Fruit fly (Drosophila melanogaster) whole organism, embryonic: Measurements from ENCODE around the gene CG11893.

Experiments
- Abd-B ChIP-seq: fragments of 200-800 bp; sonication (Bioruptor generic); optimal IDR thresholded peaks from 2 replicates; lab custom pipeline; 2018; ENCODE audit warnings: missing biosample characterization, mild to moderate bottlenecking, missing genetic modification characterization, moderate library complexity
- Atf6 ChIP-seq: fragments of 200-800 bp; sonication (Bioruptor generic); IDR thresholded peaks from 2 replicates; pipeline ENCODE4 v1.3.6; 2022; ENCODE audit warnings: missing biosample characterization, missing genetic modification characterization
- C15 ChIP-seq: fragments of 200-800 bp; sonication (Bioruptor generic); IDR thresholded peaks from 3 replicates; pipeline ENCODE4 v1.3.6; 2022; ENCODE audit warnings: missing biosample characterization, missing genetic modification characterization
- CG10543 ChIP-seq: fragments of 200-800 bp; sonication (Bioruptor generic); optimal IDR thresholded peaks from 3 replicates; lab custom pipeline; 2017; ENCODE audit warnings: missing biosample characterization, mild to moderate bottlenecking, missing genetic modification characterization, moderate library complexity
- CG12071 ChIP-seq: fragments of 200-800 bp; sonication (Bioruptor generic); optimal IDR thresholded peaks from 3 replicates; lab custom pipeline; 2018; ENCODE audit warnings: missing biosample characterization, mild to moderate bottlenecking, missing genetic modification characterization
- CG14860 ChIP-seq: fragments of 200-800 bp; sonication (Bioruptor generic); IDR thresholded peaks from 3 replicates; pipeline ENCODE4 v1.3.6; 2022; ENCODE audit warnings: missing biosample characterization, missing genetic modification characterization; ENCODE audit not compliant: partially characterized antibody
- CG1602 ChIP-seq: fragments of 200-800 bp; sonication (Bioruptor generic); optimal IDR thresholded peaks from 3 replicates; lab custom pipeline; 2016; ENCODE audit warnings: missing biosample characterization, missing genetic modification characterization
- CG1603 ChIP-seq: fragments of 200-800 bp; sonication (Bioruptor generic); optimal IDR thresholded peaks from 2 replicates; lab custom pipeline; 2019; ENCODE audit warnings: missing biosample characterization, mild to moderate bottlenecking, missing genetic modification characterization, moderate library complexity
- CG17361 ChIP-seq: fragments of 200-800 bp; sonication (Bioruptor generic); IDR thresholded peaks from 3 replicates; pipeline ENCODE4 v1.3.6; 2022; ENCODE audit warnings: missing biosample characterization, missing genetic modification characterization
- CG1832 ChIP-seq: fragments of 200-800 bp; sonication (Bioruptor generic); optimal IDR thresholded peaks from 2 replicates; lab custom pipeline; 2017; ENCODE audit warnings: missing biosample characterization, mild to moderate bottlenecking, missing genetic modification characterization, inconsistent platforms
- CG2120 ChIP-seq: fragments of 200-800 bp; sonication (Bioruptor generic); optimal IDR thresholded peaks from 3 replicates; lab custom pipeline; 2016; ENCODE audit warnings: missing biosample characterization, missing genetic modification characterization
- CG30020 ChIP-seq: fragments of 200-800 bp; optimal IDR thresholded peaks from 2 replicates; lab custom pipeline; 2019; ENCODE audit warnings: missing biosample characterization, mild to moderate bottlenecking, missing genetic modification characterization, moderate library complexity
- CG4328 ChIP-seq: fragments of 200-800 bp; sonication (Bioruptor generic); optimal IDR thresholded peaks from 3 replicates; lab custom pipeline; 2017; ENCODE audit warnings: missing biosample characterization, missing genetic modification reagents, missing genetic modification characterization
- CG4424 ChIP-seq: fragments of 200-800 bp; sonication (Bioruptor generic); optimal IDR thresholded peaks from 3 replicates; lab custom pipeline; 2016; ENCODE audit warnings: missing biosample characterization, missing genetic modification characterization
- CG6765 ChIP-seq: fragments of 200-800 bp; sonication (Bioruptor generic); optimal IDR thresholded peaks from 3 replicates; lab custom pipeline; 2017; ENCODE audit warnings: missing biosample characterization, mild to moderate bottlenecking, missing genetic modification characterization
- CG7357 ChIP-seq: fragments of 200-800 bp; sonication (Bioruptor generic); IDR thresholded peaks from 3 replicates; pipeline ENCODE4 v1.3.6; 2022; ENCODE audit warnings: missing biosample characterization, missing genetic modification characterization
- CG7556 ChIP-seq: fragments of 200-800 bp; sonication (Bioruptor generic); optimal IDR thresholded peaks from 2 replicates; lab custom pipeline; 2017; ENCODE audit warnings: missing biosample characterization, mild to moderate bottlenecking, missing genetic modification characterization
- CG8944 ChIP-seq: fragments of 200-800 bp; sonication (Bioruptor generic); optimal IDR thresholded peaks from 3 replicates; lab custom pipeline; 2016; ENCODE audit warnings: missing biosample characterization, missing genetic modification characterization
- CG9437 ChIP-seq: fragments of 200-800 bp; sonication (Bioruptor generic); optimal IDR thresholded peaks from 2 replicates; lab custom pipeline; 2018; ENCODE audit warnings: missing biosample characterization, mild to moderate bottlenecking, missing genetic modification characterization
- CTCF ChIP-seq: fragments of 200-800 bp; sonication (Bioruptor generic); optimal IDR thresholded peaks from 2 replicates; lab custom pipeline; 2017; ENCODE audit warnings: missing biosample characterization, mild to moderate bottlenecking, missing genetic modification characterization, moderate library complexity
- Dp ChIP-seq: fragments of 200-800 bp; sonication (Bioruptor generic); optimal IDR thresholded peaks from 2 replicates; lab custom pipeline; 2018; ENCODE audit warnings: missing biosample characterization, mild to moderate bottlenecking, missing genetic modification characterization, moderate library complexity
- Ets65A ChIP-seq: fragments of 200-800 bp; sonication (Bioruptor generic); peaks from one replicate; lab custom pipeline; 2016; ENCODE audit warnings: missing biosample characterization, missing genetic modification characterization
- HHEX ChIP-seq: fragments of 200-800 bp; sonication (Bioruptor generic); optimal IDR thresholded peaks from 3 replicates; lab custom pipeline; 2017; ENCODE audit warnings: missing biosample characterization, mild to moderate bottlenecking, missing genetic modification characterization, missing genetic modification reagents
- HLH54F ChIP-seq: fragments of 200-800 bp; sonication (Bioruptor generic); optimal IDR thresholded peaks from 3 replicates; lab custom pipeline; 2016; ENCODE audit warnings: missing biosample characterization, missing genetic modification characterization
- Hand ChIP-seq: fragments of 200-800 bp; sonication (Bioruptor generic); optimal IDR thresholded peaks from 2 replicates; lab custom pipeline; 2017; ENCODE audit warnings: mild to moderate bottlenecking, missing biosample characterization, missing genetic modification reagents, missing genetic modification characterization
- Lim3 ChIP-seq: fragments of 200-800 bp; sonication (Bioruptor generic); IDR thresholded peaks from 2 replicates; pipeline ENCODE4 v1.3.6; 2022; ENCODE audit warnings: missing biosample characterization, missing genetic modification characterization
- MTF-1 ChIP-seq: fragments of 200-800 bp; sonication (Bioruptor generic); optimal IDR thresholded peaks from 2 replicates; lab custom pipeline; 2018; ENCODE audit warnings: missing biosample characterization, mild to moderate bottlenecking, missing genetic modification characterization, borderline replicate concordance
- Meics ChIP-seq: fragments of 200-800 bp; sonication (Bioruptor generic); optimal IDR thresholded peaks from 2 replicates; lab custom pipeline; 2017; ENCODE audit warnings: missing biosample characterization, mild to moderate bottlenecking, missing genetic modification characterization
- Pdp1 ChIP-seq, 2 experiments: fragments of 200-800 bp; sonication (Bioruptor generic); optimal IDR thresholded peaks; 3 replicates each; lab custom pipeline; 2016; ENCODE audit warnings: missing biosample characterization in 2 of 2, missing genetic modification characterization in 2 of 2, mild to moderate bottlenecking in 1 of 2, moderate library complexity in 1 of 2
- Trl ChIP-seq, 3 experiments: fragments of >200 bp in 2 of 3; fragments of 200-800 bp in 1 of 3; sonication (Bioruptor generic) in 1 of 3; optimal IDR thresholded peaks; 2 replicates in 1 of 3; 3 replicates in 2 of 3; lab custom pipeline; 2016 to 2017; ENCODE audit warnings: missing biosample characterization in 1 of 3, missing genetic modification characterization in 1 of 3
- Usf ChIP-seq: fragments of 200-800 bp; sonication (Bioruptor generic); optimal IDR thresholded peaks from 2 replicates; lab custom pipeline; 2017; ENCODE audit warnings: missing genotype, missing biosample characterization, missing genetic modification characterization
- Vsx1 ChIP-seq: fragments of 200-800 bp; sonication (Bioruptor generic); optimal IDR thresholded peaks from 2 replicates; lab custom pipeline; 2017; ENCODE audit warnings: missing biosample characterization, mild to moderate bottlenecking, missing genetic modification characterization, missing genetic modification reagents
- ac ChIP-seq: fragments of 200-800 bp; sonication (Bioruptor generic); optimal IDR thresholded peaks from 3 replicates; lab custom pipeline; 2017; ENCODE audit warnings: missing biosample characterization, mild to moderate bottlenecking, missing genetic modification characterization
- bcd ChIP-seq: fragments of 200-800 bp; sonication (Bioruptor generic); optimal IDR thresholded peaks from 2 replicates; lab custom pipeline; 2017; ENCODE audit warnings: missing biosample characterization, mild to moderate bottlenecking, missing genetic modification characterization
- caup ChIP-seq: fragments of 200-800 bp; sonication (Bioruptor generic); optimal IDR thresholded peaks from 3 replicates; lab custom pipeline; 2017; ENCODE audit warnings: missing biosample characterization, mild to moderate bottlenecking, missing genetic modification characterization, moderate library complexity; ENCODE audit not compliant: severe bottlenecking
- crc ChIP-seq: fragments of 200-800 bp; sonication (Bioruptor generic); optimal IDR thresholded peaks from 2 replicates; lab custom pipeline; 2016; ENCODE audit warnings: missing biosample characterization, missing genetic modification characterization
- crol ChIP-seq: fragments of 200-800 bp; sonication (Bioruptor generic); IDR thresholded peaks from 2 replicates; pipeline ENCODE4 v1.3.6; 2022; ENCODE audit warnings: missing biosample characterization, missing genetic modification characterization
- fd3F ChIP-seq: fragments of 200-800 bp; sonication (Bioruptor generic); optimal IDR thresholded peaks from 2 replicates; lab custom pipeline; 2018; ENCODE audit warnings: missing biosample characterization, mild to moderate bottlenecking, missing genetic modification characterization, moderate library complexity
- grn ChIP-seq: fragments of 200-800 bp; sonication (Bioruptor generic); optimal IDR thresholded peaks from 3 replicates; lab custom pipeline; 2017; ENCODE audit warnings: missing biosample characterization, missing genetic modification characterization
- gro ChIP-seq: fragments of 200-800 bp; sonication (Bioruptor generic); optimal IDR thresholded peaks from 2 replicates; lab custom pipeline; 2016; ENCODE audit warnings: missing biosample characterization, missing genetic modification characterization
- gsb ChIP-seq: fragments of 200-800 bp; sonication (Bioruptor generic); IDR thresholded peaks from 2 replicates; pipeline ENCODE4 v1.3.6; 2022; ENCODE audit warnings: missing biosample characterization, missing genetic modification characterization
- ind ChIP-seq: fragments of 200-800 bp; sonication (Bioruptor generic); optimal IDR thresholded peaks from 3 replicates; lab custom pipeline; 2016; ENCODE audit warnings: missing biosample characterization, missing genetic modification characterization
- jigr1 ChIP-seq: fragments of 200-800 bp; sonication (Bioruptor generic); IDR thresholded peaks from 3 replicates; pipeline ENCODE4 v1.3.6; 2022; ENCODE audit warnings: missing biosample characterization, missing genetic modification characterization
- klu ChIP-seq: fragments of 200-800 bp; sonication (Bioruptor generic); IDR thresholded peaks from 2 replicates; pipeline ENCODE4 v1.3.6; 2022; ENCODE audit warnings: missing biosample characterization, missing genetic modification characterization
- lab ChIP-seq: fragments of 200-800 bp; sonication (Bioruptor generic); optimal IDR thresholded peaks from 3 replicates; lab custom pipeline; 2017; ENCODE audit warnings: missing biosample characterization, missing genetic modification characterization, mild to moderate bottlenecking, moderate library complexity, missing genetic modification reagents
- onecut ChIP-seq: fragments of 200-800 bp; sonication (Bioruptor generic); IDR thresholded peaks from 2 replicates; pipeline ENCODE4 v1.3.6; 2022; ENCODE audit warnings: missing biosample characterization, missing genetic modification characterization
- sens-2 ChIP-seq: fragments of 200-800 bp; sonication (Bioruptor generic); IDR thresholded peaks from 2 replicates; pipeline ENCODE4 v1.3.6; 2022; ENCODE audit warnings: missing biosample characterization, missing genetic modification characterization
- shn ChIP-seq: fragments of 200-800 bp; sonication (Bioruptor generic); optimal IDR thresholded peaks from 3 replicates; lab custom pipeline; 2016; ENCODE audit warnings: missing biosample characterization, missing genetic modification characterization
- sim ChIP-seq: fragments of 200-800 bp; sonication (Bioruptor generic); IDR thresholded peaks from 2 replicates; pipeline ENCODE4 v1.3.6; 2022; ENCODE audit warnings: missing biosample characterization, missing genetic modification characterization
- toy ChIP-seq: fragments of 200-800 bp; sonication (Bioruptor generic); IDR thresholded peaks from 2 replicates; pipeline ENCODE4 v1.3.6; 2022; ENCODE audit warnings: missing biosample characterization, missing genetic modification characterization
- trem ChIP-seq: fragments of 200-800 bp; optimal IDR thresholded peaks from 3 replicates; lab custom pipeline; 2019; ENCODE audit warnings: missing biosample characterization, mild to moderate bottlenecking, missing genetic modification characterization, moderate library complexity
- usp ChIP-seq: fragments of >200 bp; optimal IDR thresholded peaks from 2 replicates; lab custom pipeline; 2017; ENCODE audit warnings: missing biosample characterization, missing genetic modification characterization

CG11893 gene

dm6 chr3R:25312583-25312982 is 22.9 kb downstream of the CG11893 start (continued):
- TF ChIP-seq shn (GFP tag; lab: Kevin White, UChicago) (no peak), CG4424 (GFP tag; lab: Kevin White, UChicago) (no peak), grn (no peak), Dp (GFP tag; lab: Kevin White, UChicago) (peak; percentile 45), usp (GFP tag; lab: Kevin White, UChicago) (no peak), MTF-1 (GFP tag; lab: Kevin White, UChicago) (no peak), trem (tag; lab: Kevin White, UChicago) (no peak), caup (GFP tag; lab: Kevin White, UChicago) (peak; percentile 26), sim (no peak), CG1602 (GFP tag; lab: Kevin White, UChicago) (no peak), Abd-B (GFP tag; lab: Kevin White, UChicago) (no peak), gsb (GFP tag; lab: Robert Waterston, UW) (no peak), ac (GFP tag; lab: Kevin White, UChicago) (no peak), CG8944 (no peak), CG12071 (GFP tag; lab: Kevin White, UChicago) (no peak), CG30020 (no peak), bcd (GFP tag; lab: Kevin White, UChicago) (peak; percentile 3), sens-2 (no peak), HLH54F (GFP tag; lab: Kevin White, UChicago) (no peak), HHEX (GFP tag; lab: Kevin White, UChicago) (no peak), Atf6 (GFP tag; lab: Robert Waterston, UW) (no peak), CG9437 (GFP tag; lab: Kevin White, UChicago) (peak; percentile 1), C15 (GFP tag; lab: Robert Waterston, UW) (no peak), CG2120 (GFP tag; lab: Kevin White, UChicago) (no peak), toy (GFP tag; lab: Robert Waterston, UW) (no peak), Vsx1 (GFP tag; lab: Kevin White, UChicago) (no peak), Usf (GFP tag; lab: Kevin White, UChicago) (no peak), fd3F (GFP tag; lab: Kevin White, UChicago) (no peak), jigr1 (GFP tag; lab: Robert Waterston, UW) (no peak), Trl (optimal IDR thresholded peaks at IDR 0.05; lab: Kevin White, UChicago) (no peak), Trl (GFP tag; optimal IDR thresholded peaks at IDR 0.05; lab: Kevin White, UChicago) (no peak), Lim3 (GFP tag; lab: Robert Waterston, UW) (no peak), CTCF (peak; percentile 89), CG7357 (GFP tag; lab: Robert Waterston, UW) (no peak), crc (GFP tag; lab: Kevin White, UChicago) (no peak), onecut (GFP tag; lab: Robert Waterston, UW) (no peak), CG10543 (GFP tag; lab: Kevin White, UChicago) (no peak), ind (GFP tag; lab: Kevin White, UChicago) (no peak), CG1832 (GFP tag; lab: Kevin White, UChicago) (no peak), Pdp1 (GFP tag; optimal IDR thresholded peaks at IDR 0.05; lab: Kevin White, UChicago) (no peak), Meics (GFP tag; lab: Kevin White, UChicago) (peak; percentile 27), CG4328 (GFP tag; lab: Kevin White, UChicago) (no peak), gro (GFP tag; lab: Kevin White, UChicago) (no peak), klu (GFP tag; lab: Robert Waterston, UW) (no peak), CG6765 (GFP tag; lab: Kevin White, UChicago) (no peak), crol (GFP tag; lab: Robert Waterston, UW) (no peak), CG1603 (tag; lab: Kevin White, UChicago) (no peak), CG17361 (GFP tag; lab: Robert Waterston, UW) (no peak), lab (GFP tag; lab: Kevin White, UChicago) (peak; percentile 26), CG7556 (no peak), Hand (GFP tag; lab: Kevin White, UChicago) (no peak), Ets65A (peak; percentile 43), CG14860 (no peak)
